Fruit fly (Drosophila melanogaster): Measurements from ENCODE around the gene Es2.

The Es2 gene

DNA sequence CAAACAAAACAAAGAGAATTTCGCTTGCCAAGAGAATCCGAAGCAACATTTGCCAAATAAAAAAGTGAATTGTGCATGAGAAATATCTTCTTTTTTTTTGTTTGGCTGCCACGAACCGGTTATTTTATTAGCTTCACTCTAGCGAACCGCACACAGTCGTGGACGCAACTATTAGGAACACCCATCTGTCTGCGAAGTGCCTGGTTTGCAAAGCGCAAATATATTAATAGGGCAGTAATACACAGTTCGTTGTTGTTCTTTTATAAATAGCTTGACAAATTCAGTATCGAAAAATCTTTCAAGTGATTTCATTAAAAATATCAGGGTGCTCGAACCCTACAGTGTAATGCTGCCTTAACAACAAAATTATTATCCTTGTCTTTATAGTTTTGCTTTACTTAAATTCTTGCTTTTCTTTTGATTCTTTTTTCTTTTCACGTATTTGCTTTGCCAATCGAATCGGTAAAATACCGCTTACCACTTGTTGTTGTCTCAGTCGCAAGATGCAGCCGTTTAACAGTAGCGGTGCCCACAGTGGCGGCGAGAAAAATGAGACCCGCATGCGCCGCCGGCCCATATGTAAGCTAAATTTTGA is 30.3 kb downstream of the Es2 start (continued):
- no peak for TF ChIP-seq gsb-n (tag; optimal IDR thresholded peaks at IDR 0.05)
- TF ChIP-seq ara (GFP tag; IDR thresholded peaks at IDR 0.05): no peak
- no peak for TF ChIP-seq CG5953 (GFP tag; IDR thresholded peaks at IDR 0.05)
- peak; percentile 52 for TF ChIP-seq Xbp1 (GFP tag; optimal IDR thresholded peaks at IDR 0.05)
- 0 out of 3 replicates have a peak, but pooled peaks have one; percentile 32 for TF ChIP-seq row (GFP tag; IDR thresholded peaks at IDR 0.05)
- peak; percentile 91 for TF ChIP-seq Ets65A (GFP tag)
- peak; percentile 36 for TF ChIP-seq CG2120 (GFP tag; optimal IDR thresholded peaks at IDR 0.05)
- TF ChIP-seq tin (GFP tag; optimal IDR thresholded peaks at IDR 0.05): peak; percentile 20
- no peak for TF ChIP-seq cato (GFP tag; optimal IDR thresholded peaks at IDR 0.05; ENCODE audit: borderline replicate concordance)
- no peak for TF ChIP-seq ewg (GFP tag; optimal IDR thresholded peaks at IDR 0.05)
- TF ChIP-seq CG12942 (GFP tag; optimal IDR thresholded peaks at IDR 0.05): no peak
- no peak for TF ChIP-seq CG10267 (tag; optimal IDR thresholded peaks at IDR 0.05)
- TF ChIP-seq Med (GFP tag): peak; percentile 85
- TF ChIP-seq CG18599 (GFP tag; optimal IDR thresholded peaks at IDR 0.05): peak; percentile 13
- TF ChIP-seq chif (GFP tag; optimal IDR thresholded peaks at IDR 0.05): peak in 1 of 2 experiments; percentile 20
- TF ChIP-seq CG2712 (tag; optimal IDR thresholded peaks at IDR 0.05): peak; percentile 16
- peak; percentile 32 for TF ChIP-seq shn (GFP tag; optimal IDR thresholded peaks at IDR 0.05)
- TF ChIP-seq prd (optimal IDR thresholded peaks at IDR 0.05): no peak
- peak; percentile 27; the same call in 1 of the 3 replicates for TF ChIP-seq prd (GFP tag; IDR thresholded peaks at IDR 0.05)
- TF ChIP-seq CG10979 (tag; optimal IDR thresholded peaks at IDR 0.05): peak; percentile 14
- no peak for TF ChIP-seq H2.0 (GFP tag; IDR thresholded peaks at IDR 0.05)
- TF ChIP-seq phol (tag; optimal IDR thresholded peaks at IDR 0.05): peak; percentile 32
- TF ChIP-seq CG9932 (GFP tag; IDR thresholded peaks at IDR 0.05): peak; percentile 25; the same call in 1 of the 2 replicates
- peak; percentile 4 for TF ChIP-seq Chrac-16 (GFP tag; optimal IDR thresholded peaks at IDR 0.05)
- TF ChIP-seq Poxn (GFP tag; IDR thresholded peaks at IDR 0.05): no peak
- TF ChIP-seq CG4404 (GFP tag; IDR thresholded peaks at IDR 0.05): no peak
- peak in 1 of 2 experiments; percentile 54 for TF ChIP-seq eve (GFP tag; optimal IDR thresholded peaks at IDR 0.05)
- no peak for TF ChIP-seq gce (GFP tag; IDR thresholded peaks at IDR 0.05)
- no peak for TF ChIP-seq CG4730 (GFP tag; IDR thresholded peaks at IDR 0.05)
- TF ChIP-seq Mes4 (GFP tag; optimal IDR thresholded peaks at IDR 0.05): no peak
- no peak for TF ChIP-seq CG6254 (GFP tag; optimal IDR thresholded peaks at IDR 0.05)
- TF ChIP-seq HLH4C (GFP tag; IDR thresholded peaks at IDR 0.05; ENCODE audit: partially characterized antibody): no peak
- TF ChIP-seq ind (GFP tag; optimal IDR thresholded peaks at IDR 0.05): peak; percentile 32
- no peak for TF ChIP-seq CG32767 (GFP tag; IDR thresholded peaks at IDR 0.05)
- TF ChIP-seq Six4 (GFP tag; optimal IDR thresholded peaks at IDR 0.05): peak; percentile 6
- no peak for TF ChIP-seq dan (GFP tag; IDR thresholded peaks at IDR 0.05)
- TF ChIP-seq dysf (GFP tag; IDR thresholded peaks at IDR 0.05): peak; percentile 34; the same call in 1 of the 3 replicates
- no peak for TF ChIP-seq maf-S (GFP tag; optimal IDR thresholded peaks at IDR 0.05)
- TF ChIP-seq CG9215 (GFP tag; IDR thresholded peaks at IDR 0.05): 0 out of 2 replicates have a peak, but pooled peaks have one; percentile 19
- no peak for TF ChIP-seq CG2202 (tag; optimal IDR thresholded peaks at IDR 0.05)
- TF ChIP-seq yki (optimal IDR thresholded peaks at IDR 0.05): no peak
- no peak for TF ChIP-seq MBD-R2 (GFP tag; IDR thresholded peaks at IDR 0.05)
- no peak for TF ChIP-seq CG11456 (GFP tag; IDR thresholded peaks at IDR 0.05)
- TF ChIP-seq Max (GFP tag; optimal IDR thresholded peaks at IDR 0.05): no peak
- peak; percentile 13 for TF ChIP-seq sqz (GFP tag; optimal IDR thresholded peaks at IDR 0.05)
- TF ChIP-seq CG6272 (GFP tag; IDR thresholded peaks at IDR 0.05): 0 out of 2 replicates have a peak, but pooled peaks have one; percentile 12
- peak; percentile 5 for TF ChIP-seq CG3281 (GFP tag; optimal IDR thresholded peaks at IDR 0.05)
- TF ChIP-seq CG17186 (GFP tag; optimal IDR thresholded peaks at IDR 0.05): no peak
- TF ChIP-seq Nf-YC (tag; optimal IDR thresholded peaks at IDR 0.05): no peak
- TF ChIP-seq gem (tag; optimal IDR thresholded peaks at IDR 0.05): peak; percentile 38
- TF ChIP-seq h (optimal IDR thresholded peaks at IDR 0.05): no peak
- TF ChIP-seq vnd (GFP tag; IDR thresholded peaks at IDR 0.05; ENCODE audit: partially characterized antibody): no peak
